Worm (Caenorhabditis elegans) whole organism, L2 larva: ENCODE measurements around the gene col-10.
A peak's percentile ranks its signal among the peaks of the same experiment; 100 is the strongest.

Experiments used
- C34F6.9 ChIP-seq: fragments of 150-350 bp; optimal IDR thresholded peaks from 2 replicates; lab custom pipeline; 2014; ENCODE audit warnings: missing biosample characterization, missing genetic modification characterization
- F13H6.1 ChIP-seq: sonication (generic microtip); optimal IDR thresholded peaks from 2 replicates; lab custom pipeline; 2016; ENCODE audit warnings: missing genetic modification characterization, missing compliant biosample characterization
- R02D3.7 ChIP-seq: fragments of 150-350 bp; optimal IDR thresholded peaks from 2 replicates; lab custom pipeline; 2014; ENCODE audit warnings: missing biosample characterization, missing genetic modification characterization
- Y55F3AM.14 ChIP-seq: fragments of 200-800 bp; sonication (Bioruptor generic); optimal IDR thresholded peaks from 2 replicates; lab custom pipeline; 2018; ENCODE audit warnings: mild to moderate bottlenecking, missing genetic modification characterization, missing compliant biosample characterization
- ZK546.5 ChIP-seq: sonication (generic microtip); optimal IDR thresholded peaks from 2 replicates; lab custom pipeline; 2017; ENCODE audit warnings: missing biosample characterization, missing genetic modification characterization
- alr-1 ChIP-seq: fragments of 150-350 bp; optimal IDR thresholded peaks from 2 replicates; lab custom pipeline; 2014; ENCODE audit warnings: missing biosample characterization, missing genetic modification characterization
- aly-2 ChIP-seq: fragments of 150-350 bp; optimal IDR thresholded peaks from 2 replicates; lab custom pipeline; 2014; ENCODE audit warnings: missing biosample characterization, missing genetic modification characterization
- ama-1 ChIP-seq: fragments of 150-350 bp; optimal IDR thresholded peaks from 2 replicates; lab custom pipeline; 2018; ENCODE audit warnings: inconsistent platforms
- blmp-1 ChIP-seq: sonication (generic microtip); optimal IDR thresholded peaks from 2 replicates; lab custom pipeline; 2017; ENCODE audit warnings: missing genetic modification characterization, mild to moderate bottlenecking, missing compliant biosample characterization, antibody characterized with exemption, moderate library complexity; ENCODE audit not compliant: insufficient read depth
- ceh-16 ChIP-seq: fragments of 150-350 bp; optimal IDR thresholded peaks from 2 replicates; lab custom pipeline; 2014; ENCODE audit warnings: missing biosample characterization, missing genetic modification characterization
- ceh-82 ChIP-seq: fragments of 150-350 bp; optimal IDR thresholded peaks from 2 replicates; lab custom pipeline; 2014; ENCODE audit warnings: missing biosample characterization, missing genetic modification characterization
- crh-2 ChIP-seq: sonication (generic microtip); optimal IDR thresholded peaks from 2 replicates; lab custom pipeline; 2017; ENCODE audit warnings: missing biosample characterization, missing genetic modification characterization
- dmd-4 ChIP-seq: sonication (generic microtip); optimal IDR thresholded peaks from 2 replicates; lab custom pipeline; 2017; ENCODE audit warnings: missing biosample characterization, missing genetic modification characterization
- egl-27 ChIP-seq: sonication (generic microtip); optimal IDR thresholded peaks from 3 replicates; lab custom pipeline; 2017; ENCODE audit warnings: missing biosample characterization, missing genetic modification reagents, missing genetic modification characterization
- elt-1 ChIP-seq: fragments of 150-350 bp; optimal IDR thresholded peaks from 2 replicates; lab custom pipeline; 2014; ENCODE audit warnings: missing biosample characterization, missing genetic modification characterization
- elt-3 ChIP-seq: sonication (generic microtip); optimal IDR thresholded peaks from 2 replicates; lab custom pipeline; 2017; ENCODE audit warnings: missing biosample characterization, missing genetic modification characterization
- fos-1 ChIP-seq: fragments of 150-350 bp; optimal IDR thresholded peaks from 2 replicates; lab custom pipeline; 2014; ENCODE audit warnings: missing biosample characterization, missing genetic modification characterization
- gmeb-1 ChIP-seq: fragments of 150-350 bp; optimal IDR thresholded peaks from 2 replicates; lab custom pipeline; 2014; ENCODE audit warnings: missing biosample characterization, missing genetic modification characterization
- lin-11 ChIP-seq: fragments of 150-350 bp; sonication (generic microtip); optimal IDR thresholded peaks from 2 replicates; lab custom pipeline; 2014; ENCODE audit warnings: missing biosample characterization, missing genetic modification characterization, inconsistent platforms, mixed read lengths
- lin-13 ChIP-seq: fragments of 150-350 bp; optimal IDR thresholded peaks from 2 replicates; lab custom pipeline; 2014; ENCODE audit warnings: missing biosample characterization, missing genetic modification reagents, missing genetic modification characterization
- lin-39 ChIP-seq: fragments of 150-350 bp; optimal IDR thresholded peaks from 2 replicates; lab custom pipeline; 2014; ENCODE audit warnings: missing biosample characterization, missing genetic modification reagents, missing genetic modification characterization
- lsy-2 ChIP-seq, 2 experiments: fragments of 150-350 bp in 1 of 2; sonication (generic microtip) in 1 of 2; optimal IDR thresholded peaks; 2 replicates each; lab custom pipeline; 2014 to 2017; ENCODE audit warnings: missing biosample characterization in 2 of 2, missing genetic modification characterization in 2 of 2
- mab-5 ChIP-seq: fragments of 150-350 bp; optimal IDR thresholded peaks from 2 replicates; lab custom pipeline; 2014; ENCODE audit warnings: missing biosample characterization, missing genetic modification characterization
- mbf-1 ChIP-seq: sonication (generic microtip); optimal IDR thresholded peaks from 2 replicates; lab custom pipeline; 2017; ENCODE audit warnings: missing biosample characterization, missing genetic modification characterization
- mdl-1 ChIP-seq, 2 experiments: fragments of 150-350 bp in 1 of 2; sonication (generic microtip) in 1 of 2; optimal IDR thresholded peaks; 2 replicates each; lab custom pipeline; 2017; ENCODE audit warnings: missing biosample characterization in 2 of 2, missing genetic modification characterization in 2 of 2
- nhr-10 ChIP-seq: sonication (generic microtip); optimal IDR thresholded peaks from 2 replicates; lab custom pipeline; 2017; ENCODE audit warnings: missing biosample characterization, missing genetic modification characterization
- nhr-11 ChIP-seq: fragments of 150-350 bp; optimal IDR thresholded peaks from 2 replicates; lab custom pipeline; 2014; ENCODE audit warnings: missing biosample characterization, missing genetic modification characterization
- nhr-12 ChIP-seq: fragments of 150-350 bp; optimal IDR thresholded peaks from 2 replicates; lab custom pipeline; 2014; ENCODE audit warnings: missing biosample characterization, missing genetic modification characterization
- nhr-129 ChIP-seq: fragments of 150-350 bp; optimal IDR thresholded peaks from 2 replicates; lab custom pipeline; 2014; ENCODE audit warnings: missing biosample characterization, missing genetic modification characterization
- nhr-21 ChIP-seq: fragments of 150-350 bp; optimal IDR thresholded peaks from 2 replicates; lab custom pipeline; 2014; ENCODE audit warnings: missing biosample characterization, missing genetic modification characterization
- nhr-23 ChIP-seq: fragments of 150-350 bp; optimal IDR thresholded peaks from 2 replicates; lab custom pipeline; 2014; ENCODE audit warnings: missing biosample characterization, missing genetic modification reagents, missing genetic modification characterization
- nhr-237 ChIP-seq: fragments of 150-350 bp; optimal IDR thresholded peaks from 2 replicates; lab custom pipeline; 2014; ENCODE audit warnings: missing biosample characterization, missing genetic modification characterization
- nhr-25 ChIP-seq: fragments of 150-350 bp; sonication (generic microtip); optimal IDR thresholded peaks from 3 replicates; lab custom pipeline; 2014; ENCODE audit warnings: missing biosample characterization, missing genetic modification characterization
- nhr-6 ChIP-seq: fragments of 150-350 bp; optimal IDR thresholded peaks from 2 replicates; lab custom pipeline; 2014; ENCODE audit warnings: missing biosample characterization, missing genetic modification characterization
- nhr-77 ChIP-seq: fragments of 150-350 bp; optimal IDR thresholded peaks from 2 replicates; lab custom pipeline; 2014; ENCODE audit warnings: missing biosample characterization, missing genetic modification characterization
- peb-1 ChIP-seq: fragments of 150-350 bp; optimal IDR thresholded peaks from 2 replicates; lab custom pipeline; 2014; ENCODE audit warnings: missing biosample characterization, missing genetic modification characterization
- sem-4 ChIP-seq: fragments of 150-350 bp; optimal IDR thresholded peaks from 2 replicates; lab custom pipeline; 2014; ENCODE audit warnings: missing biosample characterization, missing genetic modification reagents, missing genetic modification characterization
- skn-1 ChIP-seq: sonication (generic microtip); optimal IDR thresholded peaks from 2 replicates; lab custom pipeline; 2017; ENCODE audit warnings: missing biosample characterization, missing genetic modification characterization
- sma-3 ChIP-seq: sonication (generic microtip); optimal IDR thresholded peaks from 2 replicates; lab custom pipeline; 2016; ENCODE audit warnings: missing genetic modification reagents, missing genetic modification characterization, missing compliant biosample characterization
- sma-9 ChIP-seq, 2 experiments: fragments of 150-350 bp in 1 of 2; sonication (generic microtip) in 1 of 2; optimal IDR thresholded peaks; 2 replicates each; lab custom pipeline; 2014 to 2016; ENCODE audit warnings: missing genetic modification characterization in 2 of 2, mild to moderate bottlenecking in 1 of 2, missing biosample characterization in 1 of 2, missing compliant biosample characterization in 1 of 2, missing genetic modification reagents in 1 of 2, moderate library complexity in 1 of 2
- snpc-4 ChIP-seq: fragments of 150-350 bp; optimal IDR thresholded peaks from 2 replicates; lab custom pipeline; 2014; ENCODE audit warnings: missing biosample characterization, missing genetic modification characterization
- unc-39 ChIP-seq: fragments of 150-350 bp; optimal IDR thresholded peaks from 2 replicates; lab custom pipeline; 2014; ENCODE audit warnings: missing biosample characterization, missing genetic modification characterization
- unc-55 ChIP-seq: fragments of 150-350 bp; sonication (generic microtip); optimal IDR thresholded peaks from 3 replicates; lab custom pipeline; 2014; ENCODE audit warnings: missing biosample characterization, missing genetic modification reagents, missing genetic modification characterization
- unc-62 ChIP-seq: fragments of 150-350 bp; optimal IDR thresholded peaks from 2 replicates; lab custom pipeline; 2014; ENCODE audit warnings: missing biosample characterization, missing genetic modification reagents, missing genetic modification characterization
- zag-1 ChIP-seq: fragments of 150-350 bp; optimal IDR thresholded peaks from 2 replicates; lab custom pipeline; 2014; ENCODE audit warnings: missing biosample characterization, missing genetic modification characterization
- ztf-1 ChIP-seq: fragments of 200-800 bp; sonication (Bioruptor generic); conservative IDR thresholded peaks from 2 replicates; pipeline ENCODE4 v1.3.6; 2022; ENCODE audit warnings: missing genetic modification characterization, missing compliant biosample characterization
- ztf-11 ChIP-seq: sonication (generic microtip); optimal IDR thresholded peaks from 2 replicates; lab custom pipeline; 2017; ENCODE audit warnings: missing biosample characterization, missing genetic modification characterization
- ztf-4 ChIP-seq: fragments of 150-350 bp; optimal IDR thresholded peaks from 2 replicates; lab custom pipeline; 2014; ENCODE audit warnings: missing biosample characterization, missing genetic modification characterization

Gene col-10

DNA sequence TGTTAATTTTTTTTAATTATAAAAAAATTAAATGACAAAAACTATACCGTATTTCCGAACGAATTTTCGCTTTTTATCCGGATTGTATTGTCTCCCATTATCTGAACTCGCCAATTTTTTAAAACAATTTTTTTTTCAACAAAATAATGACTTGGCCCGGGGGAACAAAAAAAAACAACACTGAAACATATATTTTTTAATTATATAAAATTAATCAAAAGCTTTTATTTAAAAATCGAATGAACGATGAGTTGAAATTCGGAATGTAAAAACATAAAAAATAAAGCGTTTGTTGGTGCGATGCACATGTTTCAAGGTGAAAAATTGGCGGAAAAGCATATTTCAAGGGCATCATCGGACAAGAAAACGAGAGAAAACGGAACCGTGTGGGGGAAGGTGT is 48.4 kb upstream of the col-10 start, which contains the start of gene mdt-27:
Gene mdt-27, minus strand, starts transcription at position 101 of the 400 bp plus-strand sequence.
- TF ChIP-seq C34F6.9 (tag; lab: Kevin White, UChicago) (no peak), nhr-237 (no peak), lsy-2 (tag; optimal IDR thresholded peaks at IDR 0.05; lab: Kevin White, UChicago) (no peak), lin-39 (tag; lab: Kevin White, UChicago) (no peak), aly-2 (tag; lab: Kevin White, UChicago) (no peak)
- TF ChIP-seq, all 48 proteins: peak for 0

- TF ChIP-seq sma-9 (GFP tag; optimal IDR thresholded peaks at IDR 0.05; lab: Kevin White, UChicago) (peak; percentile 51), sma-9 (tag; optimal IDR thresholded peaks at IDR 0.05; lab: Kevin White, UChicago) (no peak), C34F6.9 (tag; lab: Kevin White, UChicago) (peak; percentile 89), snpc-4 (tag; lab: Kevin White, UChicago) (peak; percentile 18), mdl-1 (tag; optimal IDR thresholded peaks at IDR 0.05; lab: Kevin White, UChicago) (peak in 1 of 2 experiments; percentile 27), Y55F3AM.14 (GFP tag; lab: Kevin White, UChicago) (no peak), unc-55 (GFP tag; lab: Kevin White, UChicago) (peak; percentile 91), unc-62 (GFP tag; lab: Kevin White, UChicago) (no peak), nhr-21 (peak; percentile 30), unc-39 (tag; lab: Kevin White, UChicago) (no peak), ztf-1 (GFP tag; lab: Robert Waterston, UW) (no peak), peb-1 (tag; lab: Kevin White, UChicago) (no peak), nhr-237 (no peak), skn-1 (no peak), ceh-16 (tag; lab: Kevin White, UChicago) (no peak), ZK546.5 (tag; lab: Kevin White, UChicago) (no peak), ceh-82 (tag; lab: Kevin White, UChicago) (no peak), nhr-77 (tag; lab: Kevin White, UChicago) (no peak), lin-13 (GFP tag; lab: Kevin White, UChicago) (peak; percentile 55), sma-3 (GFP tag; lab: Kevin White, UChicago) (peak; percentile 16), blmp-1 (tag; lab: Kevin White, UChicago) (no peak), aly-2 (tag; lab: Kevin White, UChicago) (no peak), R02D3.7 (tag; lab: Kevin White, UChicago) (no peak), mab-5 (tag; lab: Kevin White, UChicago) (no peak), sem-4 (tag; lab: Kevin White, UChicago) (no peak), nhr-11 (tag; lab: Kevin White, UChicago) (no peak), ztf-11 (tag; lab: Kevin White, UChicago) (no peak), lin-39 (tag; lab: Kevin White, UChicago) (no peak), nhr-6 (peak; percentile 29), nhr-10 (tag; lab: Kevin White, UChicago) (no peak), elt-1 (no peak), ztf-4 (no peak), lin-11 (tag; lab: Kevin White, UChicago) (no peak), nhr-12 (tag; lab: Kevin White, UChicago) (no peak), fos-1 (tag; lab: Kevin White, UChicago) (peak; percentile 92), gmeb-1 (tag; lab: Kevin White, UChicago) (peak; percentile 47), nhr-129 (tag; lab: Kevin White, UChicago) (peak; percentile 80), nhr-23 (no peak), F13H6.1 (tag; lab: Kevin White, UChicago) (peak; percentile 21), ama-1 (lab: Kevin White, UChicago) (no peak), nhr-25 (tag; lab: Kevin White, UChicago) (no peak), alr-1 (tag; lab: Kevin White, UChicago) (no peak), zag-1 (tag; lab: Kevin White, UChicago) (no peak), crh-2 (tag; lab: Kevin White, UChicago) (peak; percentile 77), lsy-2 (tag; optimal IDR thresholded peaks at IDR 0.05; lab: Kevin White, UChicago) (peak in 1 of 2 experiments; percentile 82), elt-3 (tag; lab: Kevin White, UChicago) (no peak), egl-27 (no peak), mbf-1 (no peak), dmd-4 (tag; lab: Kevin White, UChicago) (no peak)
Measured at ce11 chrV:9212499-9212898, 47.4 kb upstream of the col-10 start.
